Worm (Caenorhabditis elegans) whole organism, L1 larva: ENCODE results near the gene fkh-9.
A peak's percentile ranks its signal among the peaks of the same experiment; 100 is the strongest.

ENCODE experiments used
- C16A3.4 ChIP-seq: fragments of 150-350 bp; optimal IDR thresholded peaks from 2 replicates; lab custom pipeline; 2014; ENCODE audit warnings: missing biosample characterization, missing genetic modification characterization
- C34B4.2 ChIP-seq: sonication (generic microtip); optimal IDR thresholded peaks from 2 replicates; lab custom pipeline; 2017; ENCODE audit warnings: mild to moderate bottlenecking, missing genetic modification characterization, missing compliant biosample characterization
- Y116A8C.19 ChIP-seq: sonication (generic microtip); optimal IDR thresholded peaks from 2 replicates; lab custom pipeline; 2016; ENCODE audit warnings: missing compliant biosample characterization, missing genetic modification characterization, borderline replicate concordance
- aha-1 ChIP-seq: fragments of 150-350 bp; optimal IDR thresholded peaks from 2 replicates; lab custom pipeline; 2014; ENCODE audit warnings: missing biosample characterization, missing genetic modification characterization
- alr-1 ChIP-seq: fragments of 200-800 bp; sonication (Bioruptor generic); optimal IDR thresholded peaks from 2 replicates; lab custom pipeline; 2018; ENCODE audit warnings: borderline replicate concordance, mild to moderate bottlenecking, missing genetic modification characterization, missing compliant biosample characterization
- aly-2 ChIP-seq: fragments of 150-350 bp; optimal IDR thresholded peaks from 2 replicates; lab custom pipeline; 2014; ENCODE audit warnings: missing biosample characterization, missing genetic modification characterization
- ama-1 ChIP-seq: fragments of 150-350 bp; optimal IDR thresholded peaks from 2 replicates; lab custom pipeline; 2014
- blmp-1 ChIP-seq: fragments of 150-350 bp; optimal IDR thresholded peaks from 2 replicates; lab custom pipeline; 2014; ENCODE audit warnings: missing biosample characterization, missing genetic modification characterization
- dpl-1 ChIP-seq, 3 experiments: fragments of 150-350 bp in 2 of 3; sonication (generic microtip) in 1 of 3; optimal IDR thresholded peaks; 2 replicates each; lab custom pipeline; 2014 to 2017; ENCODE audit warnings: missing biosample characterization in 3 of 3, missing genetic modification characterization in 3 of 3, missing genetic modification reagents in 3 of 3
- egl-13 ChIP-seq: sonication (generic microtip); optimal IDR thresholded peaks from 2 replicates; lab custom pipeline; 2016; ENCODE audit warnings: missing genotype, missing genetic modification reagents, missing genetic modification characterization, missing compliant biosample characterization
- egl-27 ChIP-seq, 2 experiments: fragments of 150-350 bp in 1 of 2; sonication (generic microtip); optimal IDR thresholded peaks; 3 replicates each; lab custom pipeline; 2017 to 2018; ENCODE audit warnings: missing biosample characterization in 2 of 2, missing genetic modification characterization in 2 of 2, missing genetic modification reagents in 2 of 2
- elt-3 ChIP-seq, 6 experiments: fragments of 150-350 bp in 1 of 6; sonication (generic microtip); optimal IDR thresholded peaks; 2 replicates each; lab custom pipeline; 2017 to 2018; ENCODE audit warnings: missing biosample characterization in 6 of 6, missing genetic modification characterization in 6 of 6, inconsistent platforms in 1 of 6
- ets-5 ChIP-seq: fragments of 200-800 bp; sonication (Bioruptor generic); IDR thresholded peaks from 2 replicates; pipeline ENCODE4 v1.3.6; 2022; ENCODE audit warnings: missing genetic modification characterization, missing compliant biosample characterization
- fkh-10 ChIP-seq: sonication (generic microtip); optimal IDR thresholded peaks from 2 replicates; lab custom pipeline; 2017; ENCODE audit warnings: missing biosample characterization, missing genetic modification reagents, missing genetic modification characterization
- fkh-4 ChIP-seq: sonication (generic microtip); optimal IDR thresholded peaks from 2 replicates; lab custom pipeline; 2016; ENCODE audit warnings: missing compliant biosample characterization, missing genetic modification characterization, borderline replicate concordance
- fos-1 ChIP-seq: fragments of 150-350 bp; optimal IDR thresholded peaks from 2 replicates; lab custom pipeline; 2014; ENCODE audit warnings: missing biosample characterization, missing genetic modification characterization
- grh-1 ChIP-seq: fragments of 200-800 bp; sonication (Bioruptor generic); IDR thresholded peaks from 2 replicates; pipeline ENCODE4 v1.3.6; 2022; ENCODE audit warnings: missing genetic modification reagents, missing genetic modification characterization, missing compliant biosample characterization
- hlh-17 ChIP-seq: fragments of 200-800 bp; sonication (Bioruptor generic); optimal IDR thresholded peaks from 2 replicates; lab custom pipeline; 2018; ENCODE audit warnings: missing genetic modification characterization, mild to moderate bottlenecking, missing compliant biosample characterization, moderate library complexity, borderline replicate concordance
- hlh-4 ChIP-seq: sonication (generic microtip); optimal IDR thresholded peaks from 2 replicates; lab custom pipeline; 2016; ENCODE audit warnings: mild to moderate bottlenecking, missing genetic modification characterization, missing compliant biosample characterization
- hpl-2 ChIP-seq: fragments of 150-350 bp; optimal IDR thresholded peaks from 2 replicates; lab custom pipeline; 2014; ENCODE audit warnings: missing biosample characterization, missing genetic modification reagents, missing genetic modification characterization
- irx-1 ChIP-seq: sonication (generic microtip); optimal IDR thresholded peaks from 2 replicates; lab custom pipeline; 2016; ENCODE audit warnings: missing genetic modification characterization, missing compliant biosample characterization
- isw-1 ChIP-seq: fragments of 200-800 bp; sonication (Bioruptor generic); IDR thresholded peaks from 2 replicates; pipeline ENCODE4 v1.3.6; 2022; ENCODE audit warnings: missing genetic modification characterization, missing compliant biosample characterization
- lin-14 ChIP-seq: fragments of 200-800 bp; sonication (Bioruptor generic); optimal IDR thresholded peaks from 2 replicates; lab custom pipeline; 2018; ENCODE audit warnings: mild to moderate bottlenecking, missing genetic modification characterization, moderate library complexity, missing compliant biosample characterization
- lin-15B ChIP-seq: fragments of 150-350 bp; sonication (generic microtip); optimal IDR thresholded peaks from 3 replicates; lab custom pipeline; 2014; ENCODE audit warnings: missing biosample characterization, missing genetic modification characterization
- lin-35 ChIP-seq, 2 experiments: fragments of 150-350 bp; optimal IDR thresholded peaks; 2 replicates each; lab custom pipeline; 2014; ENCODE audit warnings: missing biosample characterization in 2 of 2, missing genetic modification characterization in 2 of 2, missing genetic modification reagents in 2 of 2
- lin-39 ChIP-seq: fragments of 150-350 bp; optimal IDR thresholded peaks from 2 replicates; lab custom pipeline; 2014; ENCODE audit warnings: missing biosample characterization, missing genetic modification reagents, missing genetic modification characterization
- lsy-2 ChIP-seq, 2 experiments: fragments of 150-350 bp; optimal IDR thresholded peaks; 2 replicates each; lab custom pipeline; 2014; ENCODE audit warnings: missing biosample characterization in 2 of 2, missing genetic modification characterization in 2 of 2
- mdl-1 ChIP-seq, 2 experiments: fragments of 150-350 bp; optimal IDR thresholded peaks; 2 replicates each; lab custom pipeline; 2014 to 2017; ENCODE audit warnings: missing biosample characterization in 2 of 2, missing genetic modification characterization in 2 of 2, inconsistent platforms in 1 of 2
- mef-2 ChIP-seq: fragments of 150-350 bp; optimal IDR thresholded peaks from 2 replicates; lab custom pipeline; 2014; ENCODE audit warnings: missing biosample characterization, missing genetic modification characterization
- mep-1 ChIP-seq: fragments of 150-350 bp; optimal IDR thresholded peaks from 2 replicates; lab custom pipeline; 2014; ENCODE audit warnings: missing biosample characterization, missing genetic modification characterization
- nhr-12 ChIP-seq: sonication (generic microtip); optimal IDR thresholded peaks from 2 replicates; lab custom pipeline; 2017; ENCODE audit warnings: missing biosample characterization, missing genetic modification characterization
- nhr-19 ChIP-seq: fragments of 200-800 bp; sonication (Bioruptor generic); conservative IDR thresholded peaks from 2 replicates; pipeline ENCODE4 v1.3.6; 2022; ENCODE audit warnings: missing genetic modification characterization, missing compliant biosample characterization
- nhr-28 ChIP-seq: fragments of 150-350 bp; optimal IDR thresholded peaks from 2 replicates; lab custom pipeline; 2014; ENCODE audit warnings: missing biosample characterization, missing genetic modification characterization
- nhr-47 ChIP-seq: sonication (generic microtip); optimal IDR thresholded peaks from 2 replicates; lab custom pipeline; 2016; ENCODE audit warnings: mild to moderate bottlenecking, missing genetic modification characterization, moderate library complexity, missing compliant biosample characterization
- nhr-71 ChIP-seq: sonication (generic microtip); optimal IDR thresholded peaks from 2 replicates; lab custom pipeline; 2016; ENCODE audit warnings: mild to moderate bottlenecking, missing genetic modification characterization, moderate library complexity, missing compliant biosample characterization
- nhr-76 ChIP-seq: sonication (generic microtip); optimal IDR thresholded peaks from 2 replicates; lab custom pipeline; 2017; ENCODE audit warnings: missing biosample characterization, missing genetic modification characterization
- nhr-77 ChIP-seq: fragments of 150-350 bp; optimal IDR thresholded peaks from 2 replicates; lab custom pipeline; 2014; ENCODE audit warnings: missing biosample characterization, missing genetic modification characterization
- nhr-90 ChIP-seq: sonication (generic microtip); optimal IDR thresholded peaks from 2 replicates; lab custom pipeline; 2016; ENCODE audit warnings: mild to moderate bottlenecking, missing genetic modification characterization, missing compliant biosample characterization; ENCODE audit not compliant: poor library complexity
- pag-3 ChIP-seq: sonication (generic microtip); optimal IDR thresholded peaks from 2 replicates; lab custom pipeline; 2017; ENCODE audit warnings: missing genetic modification characterization, mild to moderate bottlenecking, missing compliant biosample characterization, antibody characterized with exemption, borderline replicate concordance; ENCODE audit not compliant: insufficient read depth
- pax-3 ChIP-seq: fragments of 200-800 bp; sonication (Bioruptor generic); optimal IDR thresholded peaks from 2 replicates; lab custom pipeline; 2018; ENCODE audit warnings: mild to moderate bottlenecking, missing genetic modification characterization, moderate library complexity, missing compliant biosample characterization
- pqm-1 ChIP-seq: sonication (generic microtip); optimal IDR thresholded peaks from 3 replicates; lab custom pipeline; 2017; ENCODE audit warnings: missing biosample characterization, missing genetic modification characterization
- rnt-1 ChIP-seq: sonication (generic microtip); optimal IDR thresholded peaks from 2 replicates; lab custom pipeline; 2016; ENCODE audit warnings: mild to moderate bottlenecking, missing genetic modification characterization, moderate library complexity, missing compliant biosample characterization
- skn-1 ChIP-seq: fragments of 150-350 bp; optimal IDR thresholded peaks from 2 replicates; lab custom pipeline; 2014; ENCODE audit warnings: missing biosample characterization, missing genetic modification characterization
- snu-23 ChIP-seq: sonication (generic microtip); optimal IDR thresholded peaks from 2 replicates; lab custom pipeline; 2016; ENCODE audit warnings: missing genetic modification characterization, missing compliant biosample characterization
- sptf-1 ChIP-seq: fragments of 150-350 bp; optimal IDR thresholded peaks from 2 replicates; lab custom pipeline; 2014; ENCODE audit warnings: missing biosample characterization, missing genetic modification characterization
- swsn-7 ChIP-seq: sonication (generic microtip); optimal IDR thresholded peaks from 2 replicates; lab custom pipeline; 2016; ENCODE audit warnings: missing genetic modification characterization, missing compliant biosample characterization
- tlp-1 ChIP-seq: fragments of 150-350 bp; optimal IDR thresholded peaks from 2 replicates; lab custom pipeline; 2014; ENCODE audit warnings: missing biosample characterization, missing genetic modification characterization
- unc-130 ChIP-seq: fragments of 150-350 bp; optimal IDR thresholded peaks from 2 replicates; lab custom pipeline; 2017; ENCODE audit warnings: missing biosample characterization, missing genetic modification characterization, inconsistent platforms
- unc-30 ChIP-seq: sonication (generic microtip); optimal IDR thresholded peaks from 2 replicates; lab custom pipeline; 2017; ENCODE audit warnings: missing biosample characterization, missing genetic modification characterization
- xbp-1 ChIP-seq: sonication (generic microtip); optimal IDR thresholded peaks from 2 replicates; lab custom pipeline; 2016; ENCODE audit warnings: missing genetic modification characterization, missing compliant biosample characterization
- ztf-11 ChIP-seq, 2 experiments: sonication (generic microtip); optimal IDR thresholded peaks; 2 replicates each; lab custom pipeline; 2016 to 2017; ENCODE audit warnings: missing genetic modification characterization in 2 of 2, missing biosample characterization in 1 of 2, missing compliant biosample characterization in 1 of 2
- ztf-4 ChIP-seq: fragments of 150-350 bp; optimal IDR thresholded peaks from 2 replicates; lab custom pipeline; 2014; ENCODE audit warnings: missing biosample characterization, missing genetic modification characterization

The fkh-9 gene

ce11 chrX:3787431-3788076 is 39.2 kb downstream of the fkh-9 start, which contains the start of gene pmpl-1 (continued):
- TF ChIP-seq pag-3 (tag; lab: Kevin White, UChicago): no peak
- TF ChIP-seq hlh-17 (GFP tag; lab: Kevin White, UChicago): no peak
- TF ChIP-seq ztf-11 (tag; optimal IDR thresholded peaks at IDR 0.05; lab: Kevin White, UChicago): peak in 1 of 2 experiments; percentile 11
- TF ChIP-seq fkh-10 (GFP tag; lab: Kevin White, UChicago): no peak
- no peak for TF ChIP-seq isw-1 (GFP tag; lab: Robert Waterston, UW)
- no peak for TF ChIP-seq grh-1 (GFP tag; lab: Robert Waterston, UW)
- no peak for TF ChIP-seq lin-39 (tag; lab: Kevin White, UChicago)
- peak; percentile 89 for TF ChIP-seq lin-14
- no peak for TF ChIP-seq hpl-2
- no peak for TF ChIP-seq Y116A8C.19 (tag; lab: Kevin White, UChicago)
- TF ChIP-seq lin-15B: no peak
- TF ChIP-seq swsn-7 (tag; lab: Kevin White, UChicago): peak; percentile 21
- no peak for TF ChIP-seq alr-1 (tag; lab: Kevin White, UChicago)
- no peak for TF ChIP-seq nhr-12 (tag; lab: Kevin White, UChicago)
- peak in 2 of 3 experiments; percentile 4 to 11 for TF ChIP-seq dpl-1 (GFP tag; optimal IDR thresholded peaks at IDR 0.05; lab: Kevin White, UChicago)
- no peak for TF ChIP-seq pqm-1
- peak; percentile 31; the same call in 1 of the 2 replicates for TF ChIP-seq nhr-19 (GFP tag; lab: Robert Waterston, UW)
- TF ChIP-seq ets-5: no peak
- TF ChIP-seq egl-13 (tag; lab: Kevin White, UChicago): no peak
- TF ChIP-seq tlp-1 (tag; lab: Kevin White, UChicago): no peak
- TF ChIP-seq egl-27 (tag; optimal IDR thresholded peaks at IDR 0.05; lab: Kevin White, UChicago): no peak
- TF ChIP-seq C34B4.2 (tag; lab: Kevin White, UChicago): no peak
- peak; percentile 32 for TF ChIP-seq xbp-1 (tag; lab: Kevin White, UChicago)
- TF ChIP-seq lin-35 (GFP tag; optimal IDR thresholded peaks at IDR 0.05; lab: Kevin White, UChicago): peak; percentile 34
- no peak for TF ChIP-seq ztf-4 (tag; lab: Kevin White, UChicago)
- peak; percentile 72 for TF ChIP-seq nhr-90
- peak; percentile 39 for TF ChIP-seq blmp-1
- no peak for TF ChIP-seq nhr-28 (tag; lab: Kevin White, UChicago)
- peak in 3 of 6 experiments; percentile 28 to 67 (median 48) for TF ChIP-seq elt-3 (tag; optimal IDR thresholded peaks at IDR 0.05; lab: Kevin White, UChicago)
- TF ChIP-seq rnt-1: peak; percentile 50
- TF ChIP-seq snu-23 (GFP tag; lab: Kevin White, UChicago): peak; percentile 80
- TF ChIP-seq sptf-1 (tag; lab: Kevin White, UChicago): no peak
- no peak for TF ChIP-seq fos-1 (tag; lab: Kevin White, UChicago)
- TF ChIP-seq mep-1 (tag; lab: Kevin White, UChicago): peak; percentile 79
- no peak for TF ChIP-seq aly-2 (tag; lab: Kevin White, UChicago)
- TF ChIP-seq ama-1 (lab: Kevin White, UChicago): no peak
- peak; percentile 36 for TF ChIP-seq irx-1 (tag; lab: Kevin White, UChicago)
- no peak for TF ChIP-seq unc-30
- peak; percentile 51 for TF ChIP-seq nhr-47 (tag; lab: Kevin White, UChicago)
- no peak for TF ChIP-seq nhr-76
- peak; percentile 0 for TF ChIP-seq pax-3 (tag; lab: Kevin White, UChicago)
- TF ChIP-seq mdl-1 (tag; optimal IDR thresholded peaks at IDR 0.05; lab: Kevin White, UChicago): peak in 1 of 2 experiments; percentile 73
- no peak for TF ChIP-seq nhr-77
- no peak for TF ChIP-seq aha-1 (tag; lab: Kevin White, UChicago)
- no peak for TF ChIP-seq mef-2 (tag; lab: Kevin White, UChicago)
- peak; percentile 33 to 53 for TF ChIP-seq lsy-2 (tag; optimal IDR thresholded peaks at IDR 0.05; lab: Kevin White, UChicago)
- no peak for TF ChIP-seq hlh-4 (tag; lab: Kevin White, UChicago)
- TF ChIP-seq C16A3.4 (tag; lab: Kevin White, UChicago): peak; percentile 44
- TF ChIP-seq skn-1 (tag; lab: Kevin White, UChicago): no peak
- peak; percentile 50 for TF ChIP-seq unc-130 (tag; lab: Kevin White, UChicago)
- no peak for TF ChIP-seq fkh-4 (tag; lab: Kevin White, UChicago)
- TF ChIP-seq nhr-71 (tag; lab: Kevin White, UChicago): peak; percentile 80
